Worm (Caenorhabditis elegans) whole organism, young adult: ENCODE results near the gene mpz-3.
A peak's percentile ranks its signal among the peaks of the same experiment; 100 is the strongest.

ENCODE experiments used
- B0019.2 ChIP-seq: fragments of 200-800 bp; sonication (Bioruptor generic); conservative IDR thresholded peaks from 2 replicates; pipeline ENCODE4 v1.3.6; 2022; ENCODE audit warnings: missing genetic modification reagents, missing genetic modification characterization, missing compliant biosample characterization
- B0261.1 ChIP-seq: sonication (generic microtip); optimal IDR thresholded peaks from 2 replicates; lab custom pipeline; 2016; ENCODE audit warnings: mild to moderate bottlenecking, missing genetic modification characterization, moderate library complexity, missing compliant biosample characterization
- C06A6.2 ChIP-seq: fragments of 200-800 bp; sonication (Bioruptor generic); conservative IDR thresholded peaks from 2 replicates; pipeline ENCODE4 v1.3.6; 2022; ENCODE audit warnings: missing genetic modification characterization, missing compliant biosample characterization
- C17E4.6 ChIP-seq: fragments of 200-800 bp; sonication (Bioruptor generic); IDR thresholded peaks from 2 replicates; pipeline ENCODE4 v1.3.6; 2022; ENCODE audit warnings: missing genetic modification reagents, missing genetic modification characterization, missing compliant biosample characterization
- D2030.7 ChIP-seq: fragments of 200-800 bp; sonication (Bioruptor generic); IDR thresholded peaks from 2 replicates; pipeline ENCODE4 v1.3.6; 2022; ENCODE audit warnings: missing genetic modification reagents, missing genetic modification characterization, missing compliant biosample characterization
- F22D6.2 ChIP-seq: sonication (generic microtip); optimal IDR thresholded peaks from 2 replicates; lab custom pipeline; 2016; ENCODE audit warnings: mild to moderate bottlenecking, missing genetic modification characterization, missing compliant biosample characterization
- F55B11.4 ChIP-seq: sonication (generic microtip); optimal IDR thresholded peaks from 2 replicates; lab custom pipeline; 2016; ENCODE audit warnings: missing compliant biosample characterization, missing genetic modification characterization, borderline replicate concordance; ENCODE audit not compliant: insufficient read depth
- F57A8.1 ChIP-seq: fragments of 200-800 bp; sonication (Bioruptor generic); optimal IDR thresholded peaks from 2 replicates; lab custom pipeline; 2018; ENCODE audit warnings: mild to moderate bottlenecking, missing genetic modification characterization, moderate library complexity, missing compliant biosample characterization
- K11D2.4 ChIP-seq: fragments of 200-800 bp; sonication (Bioruptor generic); IDR thresholded peaks from 2 replicates; pipeline ENCODE4 v1.3.6; 2022; ENCODE audit warnings: missing genetic modification reagents, missing genetic modification characterization, missing compliant biosample characterization
- Y53G8AR.9 ChIP-seq: fragments of 200-800 bp; sonication (Bioruptor generic); conservative IDR thresholded peaks from 2 replicates; pipeline ENCODE4 v1.3.6; 2022; ENCODE audit warnings: missing genetic modification reagents, missing genetic modification characterization, missing compliant biosample characterization
- Y95B8A.8 ChIP-seq: fragments of 200-800 bp; sonication (Bioruptor generic); IDR thresholded peaks from 2 replicates; pipeline ENCODE4 v1.3.6; 2022; ENCODE audit warnings: missing genetic modification reagents, missing genetic modification characterization, missing compliant biosample characterization
- akir-1 ChIP-seq: fragments of 200-800 bp; sonication (Bioruptor generic); optimal IDR thresholded peaks from 2 replicates; lab custom pipeline; 2018; ENCODE audit warnings: mild to moderate bottlenecking, missing genetic modification characterization, moderate library complexity, missing compliant biosample characterization
- aptf-3 ChIP-seq: fragments of 200-800 bp; sonication (Bioruptor generic); IDR thresholded peaks from 2 replicates; pipeline ENCODE4 v1.3.6; 2022; ENCODE audit warnings: missing genetic modification characterization, missing compliant biosample characterization
- atf-7 ChIP-seq: sonication (generic microtip); optimal IDR thresholded peaks from 2 replicates; lab custom pipeline; 2017; ENCODE audit warnings: mild to moderate bottlenecking, missing genetic modification characterization, missing compliant biosample characterization
- attf-3 ChIP-seq: fragments of 200-800 bp; sonication (Bioruptor generic); conservative IDR thresholded peaks from 2 replicates; pipeline ENCODE4 v1.3.6; 2022; ENCODE audit warnings: missing genetic modification reagents, missing genetic modification characterization, missing compliant biosample characterization
- attf-5 ChIP-seq: fragments of 200-800 bp; sonication (Bioruptor generic); optimal IDR thresholded peaks from 2 replicates; lab custom pipeline; 2018; ENCODE audit warnings: mild to moderate bottlenecking, missing genetic modification characterization, missing compliant biosample characterization
- bed-1 ChIP-seq: fragments of 200-800 bp; sonication (Bioruptor generic); IDR thresholded peaks from 2 replicates; pipeline ENCODE4 v1.3.6; 2022; ENCODE audit warnings: missing genetic modification reagents, missing genetic modification characterization, missing compliant biosample characterization
- cebp-1 ChIP-seq, 2 experiments: fragments of 200-800 bp in 1 of 2; sonication (Bioruptor generic) in 1 of 2; sonication (generic microtip) in 1 of 2; IDR thresholded peaks in 1 of 2; optimal IDR thresholded peaks in 1 of 2; 2 replicates each; pipeline versions ENCODE4 v1.3.6 to Lab custom; 2017 to 2022; ENCODE audit warnings: missing compliant biosample characterization in 2 of 2, missing genetic modification characterization in 2 of 2, mild to moderate bottlenecking in 1 of 2, missing genetic modification reagents in 1 of 2, moderate library complexity in 1 of 2
- cebp-2 ChIP-seq: fragments of 200-800 bp; sonication (Bioruptor generic); IDR thresholded peaks from 2 replicates; pipeline ENCODE4 v1.3.6; 2022; ENCODE audit warnings: missing genetic modification characterization, missing compliant biosample characterization
- ceh-40 ChIP-seq: fragments of 200-800 bp; sonication (Bioruptor generic); IDR thresholded peaks from 2 replicates; pipeline ENCODE4 v1.3.6; 2022; ENCODE audit warnings: missing genetic modification characterization, missing compliant biosample characterization
- ceh-58 ChIP-seq: fragments of 200-800 bp; sonication (Bioruptor generic); IDR thresholded peaks from 2 replicates; pipeline ENCODE4 v1.3.6; 2022; ENCODE audit warnings: missing genetic modification characterization, missing compliant biosample characterization
- dox-1 ChIP-seq: fragments of 200-800 bp; sonication (Bioruptor generic); IDR thresholded peaks from 2 replicates; pipeline ENCODE4 v1.3.6; 2022; ENCODE audit warnings: missing genetic modification reagents, missing genetic modification characterization, missing compliant biosample characterization
- efl-1 ChIP-seq: fragments of 150-350 bp; optimal IDR thresholded peaks from 2 replicates; lab custom pipeline; 2014; ENCODE audit warnings: missing biosample characterization, missing genetic modification reagents, missing genetic modification characterization
- egl-18 ChIP-seq: fragments of 200-800 bp; sonication (Bioruptor generic); IDR thresholded peaks from 2 replicates; pipeline ENCODE4 v1.3.6; 2022; ENCODE audit warnings: missing genetic modification reagents, missing genetic modification characterization, missing compliant biosample characterization
- ekl-4 ChIP-seq: fragments of 200-800 bp; sonication (Bioruptor generic); IDR thresholded peaks from 2 replicates; pipeline ENCODE4 v1.3.6; 2022; ENCODE audit warnings: missing genetic modification reagents, missing genetic modification characterization, missing compliant biosample characterization
- gei-17 ChIP-seq: fragments of 200-800 bp; sonication (Bioruptor generic); optimal IDR thresholded peaks from 2 replicates; lab custom pipeline; 2018; ENCODE audit warnings: mild to moderate bottlenecking, missing genetic modification characterization, missing compliant biosample characterization
- hlh-26 ChIP-seq: fragments of 200-800 bp; sonication (Bioruptor generic); conservative IDR thresholded peaks from 2 replicates; pipeline ENCODE4 v1.3.6; 2022; ENCODE audit warnings: missing genetic modification reagents, missing genetic modification characterization, missing compliant biosample characterization
- hmg-1.2 ChIP-seq: fragments of 200-800 bp; sonication (Bioruptor generic); IDR thresholded peaks from 2 replicates; pipeline ENCODE4 v1.3.6; 2022; ENCODE audit warnings: missing genetic modification reagents, missing genetic modification characterization, missing compliant biosample characterization
- hrde-1 ChIP-seq: sonication (generic microtip); optimal IDR thresholded peaks from 2 replicates; lab custom pipeline; 2016; ENCODE audit warnings: missing genetic modification characterization, mild to moderate bottlenecking, missing compliant biosample characterization, moderate library complexity, missing genotype, missing genetic modification reagents, borderline replicate concordance
- lin-26 ChIP-seq: fragments of 200-800 bp; sonication (Bioruptor generic); IDR thresholded peaks from 2 replicates; pipeline ENCODE4 v1.3.6; 2022; ENCODE audit warnings: missing genetic modification reagents, missing genetic modification characterization, missing compliant biosample characterization
- lir-1 ChIP-seq: fragments of 200-800 bp; sonication (Bioruptor generic); conservative IDR thresholded peaks from 2 replicates; pipeline ENCODE4 v1.3.6; 2022; ENCODE audit warnings: missing genetic modification reagents, missing genetic modification characterization, missing compliant biosample characterization
- madf-6 ChIP-seq: fragments of 200-800 bp; sonication (Bioruptor generic); IDR thresholded peaks from 2 replicates; pipeline ENCODE4 v1.3.6; 2022; ENCODE audit warnings: missing genetic modification reagents, missing genetic modification characterization, missing compliant biosample characterization
- madf-8 ChIP-seq: fragments of 200-800 bp; sonication (Bioruptor generic); conservative IDR thresholded peaks from 2 replicates; pipeline ENCODE4 v1.3.6; 2022; ENCODE audit warnings: missing genetic modification reagents, missing genetic modification characterization, missing compliant biosample characterization
- mel-28 ChIP-seq: sonication (generic microtip); optimal IDR thresholded peaks from 2 replicates; lab custom pipeline; 2016; ENCODE audit warnings: borderline replicate concordance, mild to moderate bottlenecking, missing genetic modification characterization, missing compliant biosample characterization
- nfya-2 ChIP-seq: fragments of 200-800 bp; sonication (Bioruptor generic); IDR thresholded peaks from 2 replicates; pipeline ENCODE4 v1.3.6; 2022; ENCODE audit warnings: missing genetic modification reagents, missing genetic modification characterization, missing compliant biosample characterization
- nfyb-1 ChIP-seq: fragments of 200-800 bp; sonication (Bioruptor generic); IDR thresholded peaks from 2 replicates; pipeline ENCODE4 v1.3.6; 2022; ENCODE audit warnings: missing genetic modification reagents, missing genetic modification characterization, missing compliant biosample characterization
- nhr-179 ChIP-seq: sonication (generic microtip); optimal IDR thresholded peaks from 2 replicates; lab custom pipeline; 2016; ENCODE audit warnings: mild to moderate bottlenecking, missing genetic modification characterization, missing compliant biosample characterization
- nhr-80 ChIP-seq: sonication (generic microtip); optimal IDR thresholded peaks from 2 replicates; lab custom pipeline; 2016; ENCODE audit warnings: missing genetic modification characterization, missing compliant biosample characterization
- pbrm-1 ChIP-seq: fragments of 200-800 bp; sonication (Bioruptor generic); IDR thresholded peaks from 2 replicates; pipeline ENCODE4 v1.3.6; 2022; ENCODE audit warnings: missing genetic modification reagents, missing genetic modification characterization, missing compliant biosample characterization
- repo-1 ChIP-seq: sonication (generic microtip); optimal IDR thresholded peaks from 2 replicates; lab custom pipeline; 2017; ENCODE audit warnings: mild to moderate bottlenecking, missing genetic modification characterization, missing compliant biosample characterization
- snpc-1.1 ChIP-seq: sonication (generic microtip); optimal IDR thresholded peaks from 2 replicates; lab custom pipeline; 2017; ENCODE audit warnings: missing genetic modification characterization, mild to moderate bottlenecking, missing compliant biosample characterization, antibody characterized with exemption, moderate library complexity, missing genotype, missing genetic modification reagents; ENCODE audit not compliant: insufficient read depth
- snpc-3.4 ChIP-seq: sonication (generic microtip); optimal IDR thresholded peaks from 2 replicates; lab custom pipeline; 2017; ENCODE audit warnings: missing genetic modification characterization, mild to moderate bottlenecking, missing compliant biosample characterization, antibody characterized with exemption, moderate library complexity, missing genotype, missing genetic modification reagents
- tbp1 ChIP-seq: fragments of 200-800 bp; sonication (Bioruptor generic); optimal IDR thresholded peaks from 2 replicates; lab custom pipeline; 2018; ENCODE audit warnings: mild to moderate bottlenecking, missing genetic modification characterization, missing compliant biosample characterization
- tlf-1 ChIP-seq: fragments of 200-800 bp; sonication (Bioruptor generic); optimal IDR thresholded peaks from 2 replicates; lab custom pipeline; 2018; ENCODE audit warnings: mild to moderate bottlenecking, missing genetic modification characterization, missing compliant biosample characterization
- unc-130 ChIP-seq: sonication (generic microtip); optimal IDR thresholded peaks from 2 replicates; lab custom pipeline; 2016; ENCODE audit warnings: missing genetic modification reagents, missing genetic modification characterization, missing compliant biosample characterization
- zim-3 ChIP-seq: sonication (generic microtip); optimal IDR thresholded peaks from 2 replicates; lab custom pipeline; 2017; ENCODE audit warnings: mild to moderate bottlenecking, missing genetic modification characterization, moderate library complexity, missing compliant biosample characterization
- ztf-22 ChIP-seq: fragments of 200-800 bp; sonication (Bioruptor generic); optimal IDR thresholded peaks from 2 replicates; lab custom pipeline; 2018; ENCODE audit warnings: mild to moderate bottlenecking, missing genetic modification characterization, moderate library complexity, missing compliant biosample characterization

mpz-3 gene

DNA sequence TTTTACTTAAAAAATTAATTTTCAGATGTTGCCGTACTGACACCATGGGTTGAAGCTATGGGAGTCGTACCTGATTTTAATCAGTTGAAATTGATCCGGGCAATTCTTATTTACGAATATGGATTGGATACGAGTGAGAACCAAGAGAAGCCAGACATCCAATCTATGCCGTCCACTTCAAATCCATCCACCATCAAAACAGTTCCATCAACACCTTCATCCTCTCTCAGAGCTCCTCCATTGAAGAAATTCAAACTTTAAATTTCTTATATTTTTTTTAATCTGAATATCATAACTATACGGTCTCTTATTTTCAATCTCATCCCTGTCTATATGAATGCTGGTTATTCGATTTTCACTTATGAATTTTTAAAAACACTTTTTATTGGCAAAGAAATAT is 6.3 kb downstream of the mpz-3 start:
- TF ChIP-seq C06A6.2: no peak
- TF ChIP-seq F55B11.4 (tag; lab: Kevin White, UChicago): no peak
- TF ChIP-seq Y53G8AR.9 (GFP tag; lab: Robert Waterston, UW): peak; percentile 79
- TF ChIP-seq ceh-58 (GFP tag; lab: Robert Waterston, UW): no peak
- TF ChIP-seq dox-1 (GFP tag; lab: Robert Waterston, UW): 0 out of 2 replicates have a peak, but pooled peaks have one; percentile 18
- peak; percentile 10 for TF ChIP-seq tbp1 (GFP tag; lab: Kevin White, UChicago)
- no peak for TF ChIP-seq F22D6.2 (tag; lab: Kevin White, UChicago)
- TF ChIP-seq bed-1 (GFP tag; lab: Robert Waterston, UW): no peak
- 0 out of 2 replicates have a peak, but pooled peaks have one; percentile 16 for TF ChIP-seq B0019.2 (GFP tag; lab: Robert Waterston, UW)
- TF ChIP-seq lin-26 (GFP tag; lab: Robert Waterston, UW): no peak
- no peak for TF ChIP-seq attf-3 (GFP tag; lab: Robert Waterston, UW)
- TF ChIP-seq Y95B8A.8 (GFP tag; lab: Robert Waterston, UW): 0 out of 2 replicates have a peak, but pooled peaks have one; percentile 27
- no peak for TF ChIP-seq madf-6 (GFP tag; lab: Robert Waterston, UW)
- TF ChIP-seq ztf-22 (GFP tag; lab: Kevin White, UChicago): no peak
- TF ChIP-seq snpc-3.4 (tag; lab: Kevin White, UChicago): no peak
- TF ChIP-seq aptf-3 (GFP tag; lab: Robert Waterston, UW): no peak
- TF ChIP-seq B0261.1 (tag; lab: Kevin White, UChicago): no peak
- no peak for TF ChIP-seq ceh-40 (GFP tag; lab: Robert Waterston, UW)
- TF ChIP-seq nfya-2 (GFP tag; lab: Robert Waterston, UW): no peak
- no peak for TF ChIP-seq F57A8.1 (GFP tag; lab: Kevin White, UChicago)
- TF ChIP-seq efl-1 (GFP tag; lab: Kevin White, UChicago): no peak
- peak; percentile 28 for TF ChIP-seq tlf-1 (GFP tag; lab: Kevin White, UChicago)
- TF ChIP-seq hlh-26: no peak
- TF ChIP-seq nfyb-1 (GFP tag; lab: Robert Waterston, UW): peak; percentile 73
- peak; percentile 34; the same call in 1 of the 2 replicates for TF ChIP-seq lir-1 (GFP tag; lab: Robert Waterston, UW)
- TF ChIP-seq zim-3 (tag; lab: Kevin White, UChicago): no peak
- TF ChIP-seq attf-5: no peak
- TF ChIP-seq atf-7 (tag; lab: Kevin White, UChicago): no peak
- no peak for TF ChIP-seq cebp-2 (GFP tag; lab: Robert Waterston, UW)
- no peak for TF ChIP-seq akir-1 (GFP tag; lab: Kevin White, UChicago)
- TF ChIP-seq snpc-1.1: no peak
- peak; percentile 52 for TF ChIP-seq mel-28 (tag; lab: Kevin White, UChicago)
- peak; percentile 26; the same call in 1 of the 2 replicates for TF ChIP-seq hmg-1.2 (GFP tag; lab: Robert Waterston, UW)
- TF ChIP-seq gei-17: no peak
- TF ChIP-seq nhr-80 (tag; lab: Kevin White, UChicago): no peak
- TF ChIP-seq C17E4.6: 0 out of 2 replicates have a peak, but pooled peaks have one; percentile 7
- TF ChIP-seq repo-1 (tag; lab: Kevin White, UChicago): peak; percentile 64
- TF ChIP-seq nhr-179 (tag; lab: Kevin White, UChicago): no peak
- 0 out of 2 replicates have a peak, but pooled peaks have one; percentile 41 for TF ChIP-seq K11D2.4 (GFP tag; lab: Robert Waterston, UW)
- no peak for TF ChIP-seq unc-130 (GFP tag; lab: Kevin White, UChicago)
- no peak for TF ChIP-seq egl-18 (GFP tag; lab: Robert Waterston, UW)
- no peak for TF ChIP-seq hrde-1 (tag; lab: Kevin White, UChicago)
- 0 out of 2 replicates have a peak, but pooled peaks have one; percentile 29 for TF ChIP-seq cebp-1 (GFP tag; IDR thresholded peaks at IDR 0.05; lab: Robert Waterston, UW)
- peak; percentile 59 for TF ChIP-seq cebp-1 (tag; optimal IDR thresholded peaks at IDR 0.05; lab: Kevin White, UChicago)
- no peak for TF ChIP-seq D2030.7 (GFP tag; lab: Robert Waterston, UW)
- TF ChIP-seq ekl-4 (GFP tag; lab: Robert Waterston, UW): peak; percentile 60
- no peak for TF ChIP-seq madf-8
- TF ChIP-seq pbrm-1 (GFP tag; lab: Robert Waterston, UW): 0 out of 2 replicates have a peak, but pooled peaks have one; percentile 32
